Fruit fly (Drosophila melanogaster): Measurements from ENCODE around the gene if.

dm6 chrX:16778138-16778672, 5.0 kb downstream of the if start:
- TF ChIP-seq CG14711 (tag; optimal IDR thresholded peaks at IDR 0.05), result no peak
- no peak for TF ChIP-seq tj (GFP tag; optimal IDR thresholded peaks at IDR 0.05)
- no peak for TF ChIP-seq ovo (GFP tag; optimal IDR thresholded peaks at IDR 0.05)
- no peak for TF ChIP-seq CG33017 (tag; optimal IDR thresholded peaks at IDR 0.05)
- TF ChIP-seq CG7101 (tag; optimal IDR thresholded peaks at IDR 0.05), result no peak

Data from whole organism, adult.